Fruit fly (Drosophila melanogaster): ENCODE results near the gene XNP.

Gene XNP

DNA sequence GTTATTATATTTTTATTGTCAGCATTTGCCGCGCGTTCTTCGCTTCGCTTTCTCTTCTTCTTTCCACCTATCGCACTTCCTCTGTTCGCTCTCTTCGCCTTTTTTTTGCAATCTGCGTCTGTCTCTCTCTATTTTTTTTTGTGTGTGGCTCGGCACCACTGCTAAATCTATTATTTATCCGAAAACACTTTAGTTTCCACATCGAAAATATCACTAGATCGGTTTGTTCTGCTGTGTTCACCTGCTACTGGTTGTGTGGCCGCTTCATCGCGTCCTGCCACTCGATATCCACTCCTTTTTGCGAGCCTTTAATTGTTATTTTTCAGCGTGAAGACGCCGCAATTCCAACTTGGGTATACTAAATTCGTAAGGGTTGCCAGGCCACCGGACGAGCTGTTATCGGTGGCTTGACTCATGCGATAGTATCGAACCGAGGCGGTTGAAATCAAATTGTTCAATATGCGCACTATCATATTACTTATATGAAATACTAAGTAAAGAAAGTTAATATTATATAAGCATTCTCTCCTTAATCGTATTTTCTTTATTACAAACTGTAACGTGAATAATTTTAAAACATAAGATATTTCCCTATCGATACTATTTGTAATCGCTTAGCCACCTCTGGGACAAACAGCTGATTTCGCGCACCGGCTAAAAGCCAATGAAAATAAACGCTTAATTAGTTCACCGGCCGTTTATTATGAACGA, at the start of gene XNP, which contains the start of the genes CG42488 and CG5116:
TSS of gene XNP (minus strand) at position 372 of the 711 bp plus-strand sequence.
TSS of gene CG42488 (plus strand) at position 636 of the 711 bp plus-strand sequence.
TSS of gene CG5116 (plus strand) at position 636 of the 711 bp plus-strand sequence.
- no peak for TF ChIP-seq Myc (optimal IDR thresholded peaks at IDR 0.05)
- peak; percentile 49 for TF ChIP-seq Sin3A (optimal IDR thresholded peaks at IDR 0.05)
- peak; percentile 4 for TF ChIP-seq psq (optimal IDR thresholded peaks at IDR 0.05)

DNA sequence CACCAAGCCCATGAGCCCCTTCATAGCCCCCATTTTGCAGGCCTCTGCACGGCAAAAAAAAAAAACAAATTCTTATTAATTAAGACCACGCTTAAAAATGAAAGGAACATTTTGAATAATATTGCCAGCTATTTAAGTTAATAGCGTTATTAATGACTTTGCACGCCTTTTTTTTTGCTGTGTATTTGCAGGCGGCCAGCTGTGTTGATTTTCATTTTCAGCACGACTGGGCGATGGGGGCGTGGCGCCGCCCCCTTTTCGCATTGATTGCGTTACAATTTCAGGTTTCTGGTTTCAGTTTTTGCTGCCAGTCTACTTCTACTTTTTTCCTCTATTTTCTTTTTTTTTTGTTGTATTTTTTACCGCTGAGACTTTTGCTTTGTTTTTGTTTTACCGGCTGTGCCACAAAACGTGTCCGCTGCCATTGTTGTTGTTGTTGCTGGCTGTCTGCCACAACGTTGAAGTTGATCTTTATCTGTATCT, 49.3 kb upstream of the XNP start:
- TF ChIP-seq Sin3A (optimal IDR thresholded peaks at IDR 0.05) (no peak), psq (optimal IDR thresholded peaks at IDR 0.05) (no peak), h (optimal IDR thresholded peaks at IDR 0.05) (no peak), ttk (optimal IDR thresholded peaks at IDR 0.05) (no peak), insv (optimal IDR thresholded peaks at IDR 0.05) (no peak), Myc (optimal IDR thresholded peaks at IDR 0.05) (no peak)

DNA sequence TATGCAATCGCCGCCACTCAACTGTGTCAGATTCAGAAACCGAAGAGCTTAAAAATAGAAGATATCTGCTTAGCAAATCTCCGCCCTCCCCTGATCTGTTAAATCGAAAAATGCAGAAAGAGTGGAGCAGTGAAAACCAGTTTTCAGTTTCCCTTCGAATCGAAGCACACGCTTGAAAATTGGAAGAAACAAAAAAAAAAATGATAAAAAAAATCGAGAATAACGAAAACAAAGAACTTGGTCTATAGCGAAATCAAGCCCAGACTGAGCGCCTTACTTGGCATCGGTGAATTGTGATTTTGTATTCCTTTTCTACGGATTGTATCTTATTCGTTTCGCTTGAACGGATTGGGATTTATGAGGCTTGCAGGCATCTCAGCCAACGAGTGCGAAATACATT, 46.7 kb upstream of the XNP start:
- TF ChIP-seq Sin3A (optimal IDR thresholded peaks at IDR 0.05): no peak
- TF ChIP-seq ttk (optimal IDR thresholded peaks at IDR 0.05): no peak
- TF ChIP-seq h (optimal IDR thresholded peaks at IDR 0.05): no peak
- no peak for TF ChIP-seq insv (optimal IDR thresholded peaks at IDR 0.05)
- TF ChIP-seq psq (optimal IDR thresholded peaks at IDR 0.05): no peak
- no peak for TF ChIP-seq Myc (optimal IDR thresholded peaks at IDR 0.05)

DNA sequence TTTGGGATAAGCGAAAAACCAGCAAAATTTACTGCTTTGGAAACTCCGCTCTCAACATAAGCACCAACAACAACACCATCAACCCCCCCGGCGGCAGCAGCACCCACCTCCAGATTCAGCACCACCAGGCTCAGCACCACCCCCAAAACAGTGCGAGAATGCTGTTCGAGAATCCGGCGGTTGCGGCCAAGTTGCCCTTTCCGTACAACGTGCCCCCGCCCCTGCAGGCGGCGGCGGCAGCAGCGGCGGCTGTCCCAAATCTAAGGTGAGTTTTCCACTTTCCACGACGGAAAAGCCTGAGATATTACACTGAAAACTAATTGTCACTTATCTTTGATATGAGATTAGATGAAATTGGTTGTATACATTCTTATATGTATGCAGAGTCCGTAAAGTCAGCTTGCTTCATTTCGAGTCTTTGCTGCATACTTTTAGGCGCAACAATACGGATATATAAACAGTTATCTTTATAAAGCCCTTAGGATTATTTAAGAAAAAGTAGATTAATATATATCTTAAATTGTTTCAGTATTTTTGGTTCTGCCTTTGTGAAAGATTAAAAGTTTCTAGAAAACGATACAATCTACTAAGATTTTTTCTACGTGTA, 36.9 kb upstream of the XNP start:
- TF ChIP-seq insv (optimal IDR thresholded peaks at IDR 0.05) (no peak), ttk (optimal IDR thresholded peaks at IDR 0.05) (peak; percentile 76), Myc (optimal IDR thresholded peaks at IDR 0.05) (no peak), Sin3A (optimal IDR thresholded peaks at IDR 0.05) (no peak)

DNA sequence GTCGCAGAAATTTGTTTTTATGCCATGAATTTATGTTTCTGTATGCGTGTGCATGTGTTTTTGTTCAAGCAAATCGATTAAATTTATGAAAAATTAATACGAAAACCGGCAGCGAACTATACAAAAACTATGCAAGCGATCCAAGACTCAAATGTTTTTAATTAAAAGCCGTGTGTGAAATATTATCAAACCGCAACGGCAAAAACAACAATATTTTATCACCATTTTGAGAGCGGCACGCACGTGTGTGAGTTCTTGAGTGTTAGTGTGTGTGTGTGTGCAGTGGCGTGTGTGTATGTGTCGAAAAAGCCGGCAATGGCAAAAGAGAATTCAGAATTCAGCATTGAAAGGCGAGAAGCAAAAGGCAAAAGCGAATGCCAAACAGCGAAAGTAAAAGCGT, 36.0 kb upstream of the XNP start:
- TF ChIP-seq ttk (optimal IDR thresholded peaks at IDR 0.05) (no peak), psq (optimal IDR thresholded peaks at IDR 0.05) (no peak), insv (optimal IDR thresholded peaks at IDR 0.05) (no peak), h (optimal IDR thresholded peaks at IDR 0.05) (no peak), Myc (optimal IDR thresholded peaks at IDR 0.05) (no peak), Sin3A (optimal IDR thresholded peaks at IDR 0.05) (no peak)

DNA sequence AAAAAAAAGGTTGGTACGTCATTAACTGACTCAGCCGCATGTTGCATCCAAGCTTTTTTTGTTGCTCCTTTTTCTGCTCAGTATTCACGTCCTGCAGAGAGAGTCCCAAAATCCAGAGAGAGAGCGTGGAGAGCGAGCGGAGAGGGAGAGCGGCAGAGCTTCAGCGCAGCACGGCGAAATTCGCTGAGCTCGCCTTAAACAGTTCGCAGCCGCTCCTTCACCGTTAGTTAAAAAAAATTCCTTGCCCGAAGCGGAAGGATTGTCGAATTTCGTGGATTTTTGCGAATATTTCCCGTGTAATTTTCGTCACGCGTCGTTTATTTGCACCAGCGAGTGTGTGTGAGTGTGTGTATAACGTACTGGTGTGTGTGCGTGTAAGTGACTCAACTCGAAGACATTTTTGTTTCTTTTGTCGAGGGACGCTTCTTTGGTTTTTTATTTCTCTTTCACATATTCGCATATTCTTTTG, 35.5 kb upstream of the XNP start:
- TF ChIP-seq Myc (optimal IDR thresholded peaks at IDR 0.05) (no peak), psq (optimal IDR thresholded peaks at IDR 0.05) (no peak), h (optimal IDR thresholded peaks at IDR 0.05) (no peak), insv (optimal IDR thresholded peaks at IDR 0.05) (no peak), ttk (optimal IDR thresholded peaks at IDR 0.05) (no peak), Sin3A (optimal IDR thresholded peaks at IDR 0.05) (no peak)

DNA sequence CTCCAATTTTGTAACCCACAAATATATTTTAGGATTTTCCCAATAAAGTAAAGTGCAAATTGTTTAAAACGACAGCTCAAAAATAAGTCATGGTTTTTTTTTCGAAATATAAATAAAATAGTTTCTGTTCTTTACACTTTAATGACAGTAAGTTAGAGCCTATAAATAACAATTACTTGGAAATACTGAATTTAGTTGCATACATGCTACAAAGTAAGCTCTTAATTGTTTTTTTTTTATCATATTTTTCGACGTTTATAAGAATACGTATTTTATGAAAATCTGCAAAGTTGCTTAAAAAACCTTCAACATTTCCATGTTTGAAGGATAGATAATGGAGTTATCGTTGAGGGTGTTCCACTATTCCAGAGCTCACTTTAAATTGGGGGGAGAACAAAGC, 34.9 kb upstream of the XNP start:
- TF ChIP-seq ttk (optimal IDR thresholded peaks at IDR 0.05) (no peak), Sin3A (optimal IDR thresholded peaks at IDR 0.05) (no peak), Myc (optimal IDR thresholded peaks at IDR 0.05) (no peak), h (optimal IDR thresholded peaks at IDR 0.05) (no peak), psq (optimal IDR thresholded peaks at IDR 0.05) (no peak), insv (optimal IDR thresholded peaks at IDR 0.05) (no peak)

DNA sequence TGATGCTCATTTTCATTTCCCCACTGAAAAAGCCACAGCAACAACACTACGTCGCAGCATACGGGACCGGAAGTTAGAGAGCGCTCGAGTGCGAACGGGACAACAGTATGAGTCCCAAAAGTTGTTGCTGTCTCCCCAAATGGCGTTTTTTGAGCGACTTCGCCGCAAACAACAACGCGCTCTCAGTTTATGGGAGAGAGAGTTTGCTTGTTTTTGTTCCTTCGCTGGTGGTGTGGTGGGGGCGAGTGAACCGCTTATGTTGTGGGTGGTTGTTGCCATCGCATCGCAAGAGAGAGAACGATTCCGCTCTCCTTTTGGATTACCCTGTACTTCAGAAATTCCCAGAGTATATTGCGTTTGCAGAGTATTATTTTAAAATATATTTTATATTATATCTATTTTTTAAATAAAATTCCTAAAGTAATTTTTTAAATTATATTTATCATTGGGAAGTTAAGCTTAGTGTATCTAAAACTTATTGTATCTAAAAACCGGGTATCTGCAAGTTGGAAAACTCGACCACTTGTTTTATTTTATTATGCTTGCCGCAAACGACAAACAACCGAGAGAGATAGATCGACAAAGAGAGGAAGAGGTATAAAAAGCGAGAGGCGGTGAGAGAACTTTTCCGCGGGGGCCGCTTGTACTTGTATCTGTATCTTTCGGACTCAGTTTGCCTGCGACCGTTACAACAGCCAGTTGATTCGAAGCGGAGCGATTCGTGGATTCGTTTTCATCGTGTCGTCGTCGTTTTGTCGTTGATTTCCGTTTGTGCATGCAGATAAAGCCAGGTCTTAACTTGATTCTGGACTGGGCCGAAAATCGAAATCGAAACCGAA, 33.0 kb upstream of the XNP start, which contains the start of gene msi:
TSS of gene msi (plus strand) at position 669 of the 839 bp plus-strand sequence.
- TF ChIP-seq psq (optimal IDR thresholded peaks at IDR 0.05) (no peak), h (optimal IDR thresholded peaks at IDR 0.05) (no peak), ttk (optimal IDR thresholded peaks at IDR 0.05) (no peak), insv (optimal IDR thresholded peaks at IDR 0.05) (no peak), Myc (optimal IDR thresholded peaks at IDR 0.05) (no peak), Sin3A (optimal IDR thresholded peaks at IDR 0.05) (no peak)

DNA sequence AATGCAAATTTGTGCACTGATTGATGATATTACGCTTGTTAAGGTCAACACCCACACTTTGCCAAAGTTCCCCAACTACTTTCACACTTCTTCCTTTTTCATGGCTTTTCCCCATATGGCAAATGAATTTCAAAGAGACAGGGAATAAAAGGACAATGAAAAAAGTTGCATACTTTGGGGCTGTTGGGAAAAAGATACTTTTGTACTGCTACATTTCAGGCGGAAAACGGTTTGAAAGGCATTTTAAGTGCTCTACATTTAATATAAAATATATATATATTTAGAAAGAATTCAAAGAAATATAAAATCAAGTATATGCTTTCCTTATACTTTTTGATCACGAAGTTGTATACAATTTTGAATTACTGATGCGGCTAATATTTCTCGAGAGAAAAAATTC, 30.1 kb upstream of the XNP start:
- TF ChIP-seq ttk (optimal IDR thresholded peaks at IDR 0.05): no peak
- no peak for TF ChIP-seq Myc (optimal IDR thresholded peaks at IDR 0.05)
- no peak for TF ChIP-seq Sin3A (optimal IDR thresholded peaks at IDR 0.05)
- TF ChIP-seq h (optimal IDR thresholded peaks at IDR 0.05): no peak
- no peak for TF ChIP-seq psq (optimal IDR thresholded peaks at IDR 0.05)
- TF ChIP-seq insv (optimal IDR thresholded peaks at IDR 0.05): no peak

DNA sequence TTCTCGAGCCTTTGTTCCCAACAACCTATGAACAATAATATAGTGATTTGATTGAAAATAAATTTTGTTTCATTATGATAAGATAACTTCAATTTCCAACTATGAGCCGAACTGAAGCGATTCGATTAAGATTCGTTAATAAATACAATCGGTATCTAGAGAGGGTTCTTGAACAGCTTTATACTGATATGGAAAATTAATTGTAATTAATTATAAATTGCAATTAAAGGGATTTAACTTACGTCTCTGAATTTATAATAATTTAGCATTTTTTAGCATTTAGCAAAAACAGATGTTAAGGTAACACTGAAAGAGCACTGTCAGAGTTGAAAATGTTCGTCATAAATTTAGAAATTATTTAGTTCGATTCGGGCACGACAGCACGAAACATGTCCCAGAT, 23.3 kb upstream of the XNP start, which contains the start of gene CG5111:
TSS of gene CG5111 (plus strand) at position 301 of the 400 bp plus-strand sequence.
- TF ChIP-seq ttk (optimal IDR thresholded peaks at IDR 0.05) (no peak), psq (optimal IDR thresholded peaks at IDR 0.05) (no peak), insv (optimal IDR thresholded peaks at IDR 0.05) (no peak), Sin3A (optimal IDR thresholded peaks at IDR 0.05) (no peak), Myc (optimal IDR thresholded peaks at IDR 0.05) (no peak), h (optimal IDR thresholded peaks at IDR 0.05) (no peak)

DNA sequence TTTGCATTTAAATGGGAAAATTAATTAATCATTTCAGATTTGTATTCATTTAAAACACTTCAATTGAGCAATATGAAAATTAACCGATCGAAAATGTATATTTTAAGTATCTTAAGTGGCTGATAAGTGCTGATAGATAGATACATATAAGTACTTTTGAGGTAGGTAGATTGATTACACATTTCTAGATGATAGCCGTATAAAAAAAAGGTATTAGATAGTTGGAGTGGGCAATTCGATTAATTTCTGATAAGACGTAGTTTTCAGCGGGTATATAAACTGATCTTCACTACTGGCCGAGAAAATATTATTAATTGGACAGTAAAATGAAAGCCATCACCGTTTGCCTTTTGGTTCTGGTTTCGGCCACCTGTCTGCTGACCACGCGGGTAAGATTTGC, 22.3 kb upstream of the XNP start, which contains the start of gene CG5107:
TSS of gene CG5107 (plus strand) at position 301 of the 400 bp plus-strand sequence.
- TF ChIP-seq ttk (optimal IDR thresholded peaks at IDR 0.05) (no peak), Myc (optimal IDR thresholded peaks at IDR 0.05) (no peak), Sin3A (optimal IDR thresholded peaks at IDR 0.05) (no peak), psq (optimal IDR thresholded peaks at IDR 0.05) (no peak), h (optimal IDR thresholded peaks at IDR 0.05) (no peak), insv (optimal IDR thresholded peaks at IDR 0.05) (no peak)
